Worm (Caenorhabditis elegans): ENCODE results near the gene F54H12.4.
"Not testable (repeated sequence)": the region's sequence is repeated elsewhere in the genome, so short reads cannot be mapped to it uniquely, and the experiment has no call there.

Gene F54H12.4

DNA sequence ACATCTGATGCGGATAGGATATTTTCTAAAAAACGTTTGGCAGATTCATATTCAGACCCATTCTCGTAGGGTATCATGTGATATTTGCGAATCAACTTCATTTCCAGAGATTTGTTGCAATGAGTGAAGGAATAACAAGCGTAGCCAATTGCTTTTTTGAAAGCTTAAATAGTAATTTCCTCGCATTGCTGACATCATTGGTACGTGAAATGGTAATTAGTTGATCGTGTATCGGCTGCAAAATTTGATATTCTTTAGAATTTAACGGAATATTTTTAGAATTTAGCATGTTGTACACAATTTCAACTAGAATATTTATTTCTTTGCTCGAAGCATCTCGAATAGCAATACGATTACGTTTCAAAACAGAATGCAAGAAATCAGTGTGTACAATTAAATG, at the start of gene F54H12.4:
Gene F54H12.4, minus strand, starts transcription at position 101 of the 400 bp plus-strand sequence.
- TF ChIP-seq ZK185.1 (tag; optimal IDR thresholded peaks at IDR 0.05; ENCODE audit: poor library complexity, severe bottlenecking); Y95B8A.8 (GFP tag; IDR thresholded peaks at IDR 0.05); dox-1 (GFP tag; IDR thresholded peaks at IDR 0.05): not testable (repeated sequence)

DNA sequence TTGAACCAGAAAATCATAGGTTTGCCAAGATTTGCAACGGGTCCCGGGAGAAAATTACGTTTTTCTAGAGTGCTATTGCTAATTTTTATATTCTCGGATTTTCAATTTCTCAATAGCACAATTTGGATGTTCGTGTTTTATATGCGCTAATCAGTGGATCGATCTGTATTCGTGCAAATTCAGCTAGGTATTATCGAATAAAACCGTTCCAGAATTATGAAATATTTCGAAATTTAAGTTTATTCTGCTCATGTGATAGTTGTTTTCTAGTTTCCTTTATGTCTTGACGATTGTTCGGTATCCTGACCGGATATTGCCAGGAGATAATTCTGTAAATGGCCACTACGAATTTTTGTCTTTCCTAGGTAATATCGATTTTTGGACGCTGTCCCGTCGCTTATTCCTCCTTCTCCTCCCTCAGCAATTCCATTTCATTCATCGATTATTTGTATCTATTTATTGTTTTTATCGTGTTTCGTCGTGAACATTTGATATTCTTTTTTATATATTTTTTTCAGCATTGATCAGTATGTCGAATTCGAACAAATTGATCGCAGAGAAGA, 47.8 kb upstream of the F54H12.4 start, which contains the start of gene cit-1.2:
Gene cit-1.2, plus strand, starts transcription at position 513 of the 563 bp plus-strand sequence.
- TF ChIP-seq cebp-1 (GFP tag; IDR thresholded peaks at IDR 0.05): peak; percentile 23; the same call in 1 of the 2 replicates
- peak; percentile 67 for TF ChIP-seq cebp-1 (tag; optimal IDR thresholded peaks at IDR 0.05)
- no peak for TF ChIP-seq mxl-1 (tag; optimal IDR thresholded peaks at IDR 0.05)
- TF ChIP-seq tlf-1 (GFP tag; optimal IDR thresholded peaks at IDR 0.05): no peak
- 0 out of 2 replicates have a peak, but pooled peaks have one; percentile 19 for TF ChIP-seq pbrm-1 (GFP tag; IDR thresholded peaks at IDR 0.05)
- no peak for TF ChIP-seq ccch-3 (GFP tag; optimal IDR thresholded peaks at IDR 0.05)
- no peak for TF ChIP-seq nhr-27 (tag; optimal IDR thresholded peaks at IDR 0.05)
- no peak for TF ChIP-seq F39B2.1 (GFP tag; IDR thresholded peaks at IDR 0.05)
- TF ChIP-seq nfyb-1 (GFP tag; IDR thresholded peaks at IDR 0.05): 0 out of 2 replicates have a peak, but pooled peaks have one; percentile 30

DNA sequence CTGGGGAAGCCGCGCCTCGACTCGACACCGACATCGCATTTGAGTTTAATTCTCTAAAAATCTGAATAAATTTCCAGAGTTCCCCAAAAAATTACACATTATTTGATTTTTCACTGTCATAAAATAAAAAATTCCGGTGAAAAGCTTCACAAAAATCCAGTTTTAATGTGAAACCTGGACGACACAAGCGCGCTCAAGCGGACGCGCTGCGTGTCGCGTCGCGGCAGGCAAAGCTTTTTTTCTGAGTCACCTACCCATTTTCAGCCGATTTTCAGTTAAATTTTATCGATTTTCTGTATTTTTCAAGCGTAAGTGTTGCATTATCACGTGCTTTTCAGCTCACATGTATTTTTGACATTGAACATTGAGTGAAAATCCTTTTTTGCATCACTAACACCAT, 47.2 kb upstream of the F54H12.4 start, which contains the start of gene cit-1.1:
Gene cit-1.1, minus strand, starts transcription at position 53 of the 400 bp plus-strand sequence.
- TF ChIP-seq nhr-80 (tag; optimal IDR thresholded peaks at IDR 0.05) (peak; percentile 15), tbp1 (GFP tag; optimal IDR thresholded peaks at IDR 0.05) (no peak), madf-3 (GFP tag; IDR thresholded peaks at IDR 0.05) (peak; percentile 97)

DNA sequence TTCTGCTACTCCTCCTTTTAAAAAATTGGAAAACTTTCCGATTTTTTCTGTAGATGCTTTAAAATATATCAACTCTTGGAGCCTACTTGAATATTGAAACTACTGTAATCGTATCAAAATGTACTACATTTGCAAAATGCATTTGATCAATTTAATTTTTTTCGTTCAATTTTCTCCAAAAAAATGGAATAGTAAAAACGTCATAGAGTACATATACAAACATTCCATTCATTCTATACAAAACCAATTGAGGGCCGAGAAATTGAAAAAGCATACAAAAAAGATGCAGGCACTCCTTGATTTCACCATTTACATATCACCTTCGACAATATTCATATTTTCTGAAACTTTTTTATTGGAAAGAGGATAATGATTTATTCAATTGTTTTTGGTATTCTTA, 41.5 kb upstream of the F54H12.4 start, which contains the start of gene C06G4.6:
Gene C06G4.6, plus strand, starts transcription at position 301 of the 400 bp plus-strand sequence.
- TF ChIP-seq tbx-9 (tag; optimal IDR thresholded peaks at IDR 0.05; ENCODE audit: borderline replicate concordance) (no peak), let-526 (GFP tag; IDR thresholded peaks at IDR 0.05) (no peak), T07F8.4 (tag; optimal IDR thresholded peaks at IDR 0.05) (no peak), F49E8.2 (tag; optimal IDR thresholded peaks at IDR 0.05; ENCODE audit: insufficient read depth) (no peak), hlh-26 (GFP tag; conservative IDR thresholded peaks at IDR 0.05) (no peak), ztf-25 (GFP tag; IDR thresholded peaks at IDR 0.05) (no peak), nhr-80 (tag; optimal IDR thresholded peaks at IDR 0.05) (no peak), ZK185.1 (tag; optimal IDR thresholded peaks at IDR 0.05; ENCODE audit: poor library complexity, severe bottlenecking) (no peak), ztf-3 (GFP tag; optimal IDR thresholded peaks at IDR 0.05) (no peak), madf-3 (GFP tag; IDR thresholded peaks at IDR 0.05) (no peak), ztf-22 (GFP tag; optimal IDR thresholded peaks at IDR 0.05) (no peak), T26A5.8 (tag; optimal IDR thresholded peaks at IDR 0.05) (no peak), unc-62 (GFP tag; optimal IDR thresholded peaks at IDR 0.05) (no peak), egl-18 (GFP tag; IDR thresholded peaks at IDR 0.05) (no peak), lsl-1 (GFP tag; optimal IDR thresholded peaks at IDR 0.05) (no peak), ztf-18 (tag; optimal IDR thresholded peaks at IDR 0.05) (no peak), unc-130 (GFP tag; optimal IDR thresholded peaks at IDR 0.05) (no peak), F23B12.7 (tag; optimal IDR thresholded peaks at IDR 0.05; ENCODE audit: insufficient read depth) (no peak)

DNA sequence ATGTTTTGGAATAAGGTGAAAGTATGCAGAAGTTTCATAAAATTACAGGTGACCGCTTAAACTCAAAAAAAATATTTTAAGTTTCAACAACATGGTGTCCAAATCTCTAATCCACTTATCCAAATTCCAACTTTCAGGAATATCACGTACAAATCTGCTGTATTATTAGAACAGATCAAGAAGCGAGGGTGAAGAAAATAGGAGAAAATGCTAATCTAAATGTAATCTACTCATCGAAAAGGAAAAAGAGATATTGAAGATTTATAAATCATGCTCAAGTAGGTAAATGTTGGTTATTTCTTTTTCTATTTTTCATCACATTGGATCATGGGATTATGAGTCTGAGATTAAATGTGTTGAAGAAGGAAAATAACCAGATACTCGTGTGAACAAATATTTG, 39.0 kb upstream of the F54H12.4 start:
- no peak for TF ChIP-seq repo-1 (tag; optimal IDR thresholded peaks at IDR 0.05)
- no peak for TF ChIP-seq atf-7 (tag; optimal IDR thresholded peaks at IDR 0.05)
- TF ChIP-seq madf-3 (GFP tag; IDR thresholded peaks at IDR 0.05): no peak
- TF ChIP-seq ceh-79 (tag; optimal IDR thresholded peaks at IDR 0.05): no peak
- TF ChIP-seq K11D2.4 (GFP tag; IDR thresholded peaks at IDR 0.05): no peak
- no peak for TF ChIP-seq Y53G8AR.9 (GFP tag; conservative IDR thresholded peaks at IDR 0.05)
- TF ChIP-seq lsl-1 (GFP tag; optimal IDR thresholded peaks at IDR 0.05): no peak
- no peak for TF ChIP-seq attf-6 (GFP tag; IDR thresholded peaks at IDR 0.05)
- TF ChIP-seq let-607 (tag; optimal IDR thresholded peaks at IDR 0.05): no peak
- TF ChIP-seq C06A6.2 (GFP tag; conservative IDR thresholded peaks at IDR 0.05): no peak
- no peak for TF ChIP-seq akir-1 (GFP tag; optimal IDR thresholded peaks at IDR 0.05)
- no peak for TF ChIP-seq die-1 (tag; optimal IDR thresholded peaks at IDR 0.05)
- no peak for TF ChIP-seq attf-5 (GFP tag; optimal IDR thresholded peaks at IDR 0.05)
- TF ChIP-seq tbp1 (GFP tag; optimal IDR thresholded peaks at IDR 0.05): no peak
- TF ChIP-seq F52B5.7 (tag; optimal IDR thresholded peaks at IDR 0.05): no peak
